Fruit fly (Drosophila melanogaster) whole organism, embryonic: ENCODE measurements around the gene CG13982.

Source experiments
- Adf1 ChIP-seq: fragments of 200-800 bp; sonication (Bioruptor generic); IDR thresholded peaks from 2 replicates; pipeline ENCODE4 v1.3.6; 2022; ENCODE audit warnings: missing biosample characterization, missing genetic modification characterization
- Bdp1 ChIP-seq: fragments of 200-800 bp; sonication (Bioruptor generic); optimal IDR thresholded peaks from 3 replicates; lab custom pipeline; 2016; ENCODE audit warnings: missing biosample characterization, missing genetic modification characterization
- CG10267 ChIP-seq: fragments of 200-800 bp; sonication (Bioruptor generic); optimal IDR thresholded peaks from 2 replicates; lab custom pipeline; 2018; ENCODE audit warnings: missing biosample characterization, mild to moderate bottlenecking, missing genetic modification characterization, moderate library complexity
- CG10431 ChIP-seq: fragments of 200-800 bp; sonication (Bioruptor generic); optimal IDR thresholded peaks from 3 replicates; lab custom pipeline; 2018; ENCODE audit warnings: missing biosample characterization, mild to moderate bottlenecking, missing genetic modification characterization
- CG10959 ChIP-seq: fragments of 200-800 bp; sonication (Bioruptor generic); IDR thresholded peaks from 2 replicates; pipeline ENCODE4 v1.3.6; 2022; ENCODE audit warnings: missing biosample characterization, missing genetic modification characterization
- CG11398 ChIP-seq: fragments of 200-800 bp; sonication (Bioruptor generic); optimal IDR thresholded peaks from 2 replicates; lab custom pipeline; 2016; ENCODE audit warnings: missing biosample characterization, missing genetic modification characterization
- CG12104 ChIP-seq: fragments of 200-800 bp; sonication (Bioruptor generic); optimal IDR thresholded peaks from 3 replicates; lab custom pipeline; 2016; ENCODE audit warnings: missing biosample characterization, missing genetic modification characterization
- CG13775 ChIP-seq: fragments of 200-800 bp; sonication (Bioruptor generic); optimal IDR thresholded peaks from 3 replicates; lab custom pipeline; 2017; ENCODE audit warnings: missing biosample characterization, mild to moderate bottlenecking, missing genetic modification characterization
- CG17361 ChIP-seq: fragments of 200-800 bp; sonication (Bioruptor generic); IDR thresholded peaks from 3 replicates; pipeline ENCODE4 v1.3.6; 2022; ENCODE audit warnings: missing biosample characterization, missing genetic modification characterization
- CG17568 ChIP-seq: fragments of 200-800 bp; sonication (Bioruptor generic); optimal IDR thresholded peaks from 2 replicates; lab custom pipeline; 2018; ENCODE audit warnings: missing biosample characterization, mild to moderate bottlenecking, missing genetic modification characterization, moderate library complexity
- CG18599 ChIP-seq: fragments of 200-800 bp; sonication (Bioruptor generic); optimal IDR thresholded peaks from 3 replicates; lab custom pipeline; 2017; ENCODE audit warnings: missing biosample characterization, missing genetic modification characterization, mild to moderate bottlenecking, moderate library complexity, missing genetic modification reagents
- CG2199 ChIP-seq: fragments of 200-800 bp; sonication (Bioruptor generic); IDR thresholded peaks from 3 replicates; pipeline ENCODE4 v1.3.6; 2022; ENCODE audit warnings: missing biosample characterization, missing genetic modification characterization
- CG2678 ChIP-seq: fragments of 200-800 bp; sonication (Bioruptor generic); optimal IDR thresholded peaks from 3 replicates; lab custom pipeline; 2019; ENCODE audit warnings: missing biosample characterization, mild to moderate bottlenecking, missing genetic modification characterization, moderate library complexity
- CG31224 ChIP-seq: fragments of 200-800 bp; sonication (Bioruptor generic); IDR thresholded peaks from 2 replicates; pipeline ENCODE4 v1.3.6; 2022; ENCODE audit warnings: missing biosample characterization, missing genetic modification characterization
- CG33213 ChIP-seq: fragments of 200-800 bp; sonication (Bioruptor generic); optimal IDR thresholded peaks from 3 replicates; lab custom pipeline; 2016; ENCODE audit warnings: missing biosample characterization, missing genetic modification characterization
- CG3847 ChIP-seq: fragments of 200-800 bp; sonication (Bioruptor generic); IDR thresholded peaks from 2 replicates; pipeline ENCODE4 v1.3.6; 2022; ENCODE audit warnings: missing biosample characterization, missing genetic modification characterization
- CG7271 ChIP-seq: fragments of 200-800 bp; sonication (Bioruptor generic); optimal IDR thresholded peaks from 2 replicates; lab custom pipeline; 2018; ENCODE audit warnings: missing biosample characterization, mild to moderate bottlenecking, missing genetic modification characterization, moderate library complexity
- CG9727 ChIP-seq: fragments of 200-800 bp; sonication (Bioruptor generic); optimal IDR thresholded peaks from 3 replicates; lab custom pipeline; 2017; ENCODE audit warnings: missing biosample characterization, mild to moderate bottlenecking, missing genetic modification characterization
- CTCF ChIP-seq: fragments of 200-800 bp; sonication (Bioruptor generic); optimal IDR thresholded peaks from 2 replicates; lab custom pipeline; 2017; ENCODE audit warnings: missing biosample characterization, mild to moderate bottlenecking, missing genetic modification characterization, moderate library complexity
- Chrac-16 ChIP-seq: fragments of 200-800 bp; sonication (Bioruptor generic); optimal IDR thresholded peaks from 3 replicates; lab custom pipeline; 2016; ENCODE audit warnings: missing biosample characterization, missing genetic modification characterization
- Deaf1 ChIP-seq: fragments of 200-800 bp; optimal IDR thresholded peaks from 3 replicates; lab custom pipeline; 2019; ENCODE audit warnings: missing biosample characterization, mild to moderate bottlenecking, missing genetic modification characterization, moderate library complexity
- HHEX ChIP-seq: fragments of 200-800 bp; sonication (Bioruptor generic); optimal IDR thresholded peaks from 3 replicates; lab custom pipeline; 2017; ENCODE audit warnings: missing biosample characterization, mild to moderate bottlenecking, missing genetic modification characterization, missing genetic modification reagents
- HLH3B ChIP-seq: fragments of 200-800 bp; sonication (Bioruptor generic); IDR thresholded peaks from 2 replicates; pipeline ENCODE4 v1.3.6; 2022; ENCODE audit warnings: missing biosample characterization, missing genetic modification characterization
- HLHmδ ChIP-seq: fragments of 200-800 bp; sonication (Bioruptor generic); optimal IDR thresholded peaks from 2 replicates; lab custom pipeline; 2018; ENCODE audit warnings: missing biosample characterization, mild to moderate bottlenecking, missing genetic modification characterization, moderate library complexity
- NfI ChIP-seq: fragments of 200-800 bp; sonication (Bioruptor generic); optimal IDR thresholded peaks from 3 replicates; lab custom pipeline; 2018; ENCODE audit warnings: missing biosample characterization, mild to moderate bottlenecking, missing genetic modification characterization, moderate library complexity
- Oaz ChIP-seq: fragments of 200-800 bp; sonication (Bioruptor generic); IDR thresholded peaks from 2 replicates; pipeline ENCODE4 v1.3.6; 2022; ENCODE audit warnings: missing biosample characterization, missing genetic modification characterization
- Pdp1 ChIP-seq, 2 experiments: fragments of 200-800 bp; sonication (Bioruptor generic); optimal IDR thresholded peaks; 3 replicates each; lab custom pipeline; 2016; ENCODE audit warnings: missing biosample characterization in 2 of 2, missing genetic modification characterization in 2 of 2, mild to moderate bottlenecking in 1 of 2, moderate library complexity in 1 of 2
- Sox102F ChIP-seq: fragments of 200-800 bp; sonication (Bioruptor generic); optimal IDR thresholded peaks from 2 replicates; lab custom pipeline; 2018; ENCODE audit warnings: missing biosample characterization, mild to moderate bottlenecking, missing genetic modification characterization, moderate library complexity
- Ssrp ChIP-seq: fragments of 200-800 bp; sonication (Bioruptor generic); optimal IDR thresholded peaks from 2 replicates; lab custom pipeline; 2018; ENCODE audit warnings: missing biosample characterization, mild to moderate bottlenecking, missing genetic modification characterization, moderate library complexity
- ac ChIP-seq: fragments of 200-800 bp; sonication (Bioruptor generic); optimal IDR thresholded peaks from 3 replicates; lab custom pipeline; 2017; ENCODE audit warnings: missing biosample characterization, mild to moderate bottlenecking, missing genetic modification characterization
- ato ChIP-seq: fragments of 200-800 bp; sonication (Bioruptor generic); IDR thresholded peaks from 2 replicates; pipeline ENCODE4 v1.3.6; 2022; ENCODE audit warnings: missing biosample characterization, missing genetic modification characterization; ENCODE audit not compliant: partially characterized antibody
- cg ChIP-seq: fragments of 200-800 bp; sonication (Bioruptor generic); optimal IDR thresholded peaks from 3 replicates; lab custom pipeline; 2019; ENCODE audit warnings: missing biosample characterization, mild to moderate bottlenecking, missing genetic modification characterization, moderate library complexity
- dimm ChIP-seq: fragments of 200-800 bp; sonication (Bioruptor generic); IDR thresholded peaks from 2 replicates; pipeline ENCODE4 v1.3.6; 2022; ENCODE audit warnings: missing biosample characterization, missing genetic modification characterization
- ems ChIP-seq: fragments of 200-800 bp; sonication (Bioruptor generic); optimal IDR thresholded peaks from 3 replicates; lab custom pipeline; 2016; ENCODE audit warnings: missing biosample characterization, missing genetic modification characterization
- gcm ChIP-seq: fragments of 200-800 bp; sonication (Bioruptor generic); optimal IDR thresholded peaks from 2 replicates; lab custom pipeline; 2019; ENCODE audit warnings: missing biosample characterization, mild to moderate bottlenecking, missing genetic modification characterization, moderate library complexity
- hbn ChIP-seq: fragments of 200-800 bp; sonication (Bioruptor generic); IDR thresholded peaks from 2 replicates; pipeline ENCODE4 v1.3.6; 2022; ENCODE audit warnings: missing biosample characterization, missing genetic modification characterization; ENCODE audit not compliant: partially characterized antibody
- hth ChIP-seq: fragments of >200 bp; optimal IDR thresholded peaks from 2 replicates; lab custom pipeline; 2017; ENCODE audit warnings: inconsistent platforms
- insv ChIP-seq, 2 experiments: fragments of 200-800 bp; sonication (Bioruptor generic); optimal IDR thresholded peaks; 3 replicates each; lab custom pipeline; 2016 to 2018; ENCODE audit warnings: missing biosample characterization in 2 of 2, missing genetic modification characterization in 2 of 2
- jumu ChIP-seq: fragments of 200-800 bp; sonication (Bioruptor generic); optimal IDR thresholded peaks from 3 replicates; lab custom pipeline; 2016; ENCODE audit warnings: missing biosample characterization, missing genetic modification characterization
- nmo ChIP-seq: fragments of 200-800 bp; sonication (Bioruptor generic); optimal IDR thresholded peaks from 2 replicates; lab custom pipeline; 2018; ENCODE audit warnings: missing biosample characterization, mild to moderate bottlenecking, missing genetic modification characterization, moderate library complexity
- nom ChIP-seq: fragments of 200-800 bp; sonication (Bioruptor generic); optimal IDR thresholded peaks from 2 replicates; lab custom pipeline; 2017; ENCODE audit warnings: missing biosample characterization, missing genetic modification characterization, mild to moderate bottlenecking, moderate library complexity, missing genetic modification reagents
- onecut ChIP-seq: fragments of 200-800 bp; sonication (Bioruptor generic); IDR thresholded peaks from 2 replicates; pipeline ENCODE4 v1.3.6; 2022; ENCODE audit warnings: missing biosample characterization, missing genetic modification characterization
- phol ChIP-seq: fragments of 200-800 bp; sonication (Bioruptor generic); optimal IDR thresholded peaks from 3 replicates; lab custom pipeline; 2018; ENCODE audit warnings: missing biosample characterization, mild to moderate bottlenecking, missing genetic modification characterization, moderate library complexity
- psq ChIP-seq: fragments of 200-800 bp; sonication (Bioruptor generic); optimal IDR thresholded peaks from 2 replicates; lab custom pipeline; 2017; ENCODE audit warnings: missing biosample characterization, missing genetic modification characterization
- pum ChIP-seq: fragments of 200-800 bp; sonication (Bioruptor generic); optimal IDR thresholded peaks from 2 replicates; lab custom pipeline; 2016; ENCODE audit warnings: missing biosample characterization, missing genetic modification characterization
- sens-2 ChIP-seq: fragments of 200-800 bp; sonication (Bioruptor generic); IDR thresholded peaks from 2 replicates; pipeline ENCODE4 v1.3.6; 2022; ENCODE audit warnings: missing biosample characterization, missing genetic modification characterization
- sug ChIP-seq: fragments of 200-800 bp; optimal IDR thresholded peaks from 2 replicates; lab custom pipeline; 2019; ENCODE audit warnings: missing biosample characterization, mild to moderate bottlenecking, missing genetic modification characterization, moderate library complexity
- tin ChIP-seq: fragments of 200-800 bp; sonication (Bioruptor generic); optimal IDR thresholded peaks from 3 replicates; lab custom pipeline; 2016; ENCODE audit warnings: missing biosample characterization, missing genetic modification characterization
- vvl ChIP-seq: fragments of 200-800 bp; sonication (Bioruptor generic); IDR thresholded peaks from 2 replicates; pipeline ENCODE4 v1.3.6; 2022; ENCODE audit warnings: missing biosample characterization, missing genetic modification characterization
- zf30C ChIP-seq: fragments of 200-800 bp; sonication (Bioruptor generic); optimal IDR thresholded peaks from 3 replicates; lab custom pipeline; 2018; ENCODE audit warnings: missing biosample characterization, mild to moderate bottlenecking, missing genetic modification characterization

The CG13982 gene

DNA sequence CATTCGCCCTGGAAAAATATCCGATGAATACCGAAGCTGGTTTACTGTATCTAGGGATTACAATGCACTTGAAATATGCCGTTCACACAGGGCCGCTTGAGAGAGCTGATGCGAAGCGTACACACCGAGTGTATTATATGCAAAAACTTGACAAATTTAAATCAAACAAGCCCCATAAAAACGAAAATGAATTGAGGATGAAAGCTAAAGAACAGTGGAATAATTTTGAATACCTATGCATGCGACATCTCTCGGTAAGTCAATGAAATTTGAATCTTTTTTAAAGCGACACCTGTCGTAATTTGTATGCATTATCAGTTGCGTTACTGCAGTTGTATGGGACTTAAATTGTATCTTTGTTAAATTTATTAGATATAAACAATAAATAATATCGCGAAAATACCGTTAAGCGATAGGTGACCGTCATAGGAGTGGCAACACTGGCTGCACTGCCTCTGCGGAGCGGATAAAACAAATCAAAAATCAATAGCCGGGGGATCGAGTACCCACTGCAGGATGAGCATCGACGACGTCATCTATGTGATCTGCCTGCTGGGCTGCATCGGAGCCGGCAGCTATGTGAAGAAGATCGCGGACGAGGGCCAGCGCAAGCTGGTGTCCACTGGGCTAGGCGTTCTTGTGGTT lies 44.0 kb downstream of the CG13982 start, which contains the start of gene frj (continued):
- TF ChIP-seq ato (GFP tag; lab: Robert Waterston, UW) (0 out of 2 replicates have a peak, but pooled peaks have one; percentile 14), ems (GFP tag; lab: Kevin White, UChicago) (peak; percentile 56), Oaz (0 out of 2 replicates have a peak, but pooled peaks have one; percentile 41), CG2678 (tag; lab: Kevin White, UChicago) (peak; percentile 61), CG12104 (GFP tag; lab: Kevin White, UChicago) (peak; percentile 43), CTCF (peak; percentile 96), phol (tag; lab: Kevin White, UChicago) (peak; percentile 80), psq (GFP tag; lab: Kevin White, UChicago) (peak; percentile 50), insv (GFP tag; optimal IDR thresholded peaks at IDR 0.05; lab: Kevin White, UChicago) (peak in 1 of 2 experiments; percentile 32), CG17361 (GFP tag; lab: Robert Waterston, UW) (peak; percentile 74), dimm (GFP tag; lab: Robert Waterston, UW) (no peak), nom (no peak), pum (GFP tag; lab: Kevin White, UChicago) (peak; percentile 68), NfI (peak; percentile 48), CG10431 (no peak), CG2199 (no peak), CG10959 (peak; percentile 48), onecut (GFP tag; lab: Robert Waterston, UW) (peak; percentile 66), cg (GFP tag; lab: Kevin White, UChicago) (no peak), CG3847 (GFP tag; lab: Robert Waterston, UW) (peak; percentile 79), tin (GFP tag; lab: Kevin White, UChicago) (peak; percentile 67), CG31224 (GFP tag; lab: Robert Waterston, UW) (0 out of 2 replicates have a peak, but pooled peaks have one; percentile 25), sens-2 (no peak), vvl (GFP tag; lab: Robert Waterston, UW) (peak; percentile 82; the same call in 1 of the 2 replicates), HLHmδ (GFP tag; lab: Kevin White, UChicago) (no peak), nmo (GFP tag; lab: Kevin White, UChicago) (peak; percentile 87), CG33213 (GFP tag; lab: Kevin White, UChicago) (peak; percentile 76), Pdp1 (GFP tag; optimal IDR thresholded peaks at IDR 0.05; lab: Kevin White, UChicago) (peak; percentile 56 to 65), CG11398 (GFP tag; lab: Kevin White, UChicago) (peak; percentile 24), HLH3B (peak; percentile 64), CG10267 (peak; percentile 69), hth (lab: Kevin White, UChicago) (no peak), HHEX (no peak), gcm (GFP tag; lab: Kevin White, UChicago) (peak; percentile 10), zf30C (GFP tag; lab: Kevin White, UChicago) (no peak), CG18599 (GFP tag; lab: Kevin White, UChicago) (peak; percentile 46), CG9727 (GFP tag; lab: Kevin White, UChicago) (peak; percentile 75), hbn (GFP tag; lab: Robert Waterston, UW) (0 out of 2 replicates have a peak, but pooled peaks have one; percentile 26), Deaf1 (tag; lab: Kevin White, UChicago) (peak; percentile 19), sug (tag; lab: Kevin White, UChicago) (peak; percentile 57), jumu (GFP tag; lab: Kevin White, UChicago) (peak; percentile 82), Adf1 (no peak), CG7271 (tag; lab: Kevin White, UChicago) (no peak), Sox102F (GFP tag; lab: Kevin White, UChicago) (peak; percentile 58), ac (GFP tag; lab: Kevin White, UChicago) (no peak), CG13775 (GFP tag; lab: Kevin White, UChicago) (peak; percentile 69), CG17568 (GFP tag; lab: Kevin White, UChicago) (peak; percentile 26), Chrac-16 (GFP tag; lab: Kevin White, UChicago) (peak; percentile 63), Bdp1 (GFP tag; lab: Kevin White, UChicago) (peak; percentile 60), Ssrp (tag; lab: Kevin White, UChicago) (peak; percentile 61)
